Fruit fly (Drosophila melanogaster) whole organism, wandering third instar larva: ENCODE data around the gene CG31913.

Experiments
- CG9705 ChIP-seq: fragments of 200-800 bp; sonication (Bioruptor generic); optimal IDR thresholded peaks from 2 replicates; lab custom pipeline; 2018; ENCODE audit warnings: missing biosample characterization, mild to moderate bottlenecking, missing genetic modification characterization
- Dfd ChIP-seq: fragments of >200 bp; optimal IDR thresholded peaks from 2 replicates; lab custom pipeline; 2017; ENCODE audit warnings: missing biosample characterization, missing genetic modification characterization
- Rel ChIP-seq, 2 experiments: fragments of 200-800 bp; sonication (Bioruptor generic) in 1 of 2; optimal IDR thresholded peaks; 2 replicates in 1 of 2; 3 replicates in 1 of 2; lab custom pipeline; 2016 to 2019; ENCODE audit warnings: mild to moderate bottlenecking in 2 of 2, missing biosample characterization in 2 of 2, missing genetic modification characterization in 2 of 2, moderate library complexity in 1 of 2
- Sp1 ChIP-seq: fragments of 200-800 bp; sonication (Bioruptor generic); optimal IDR thresholded peaks from 3 replicates; lab custom pipeline; 2019; ENCODE audit warnings: missing biosample characterization, mild to moderate bottlenecking, missing genetic modification characterization, moderate library complexity
- Vsx2 ChIP-seq: fragments of 200-300, 225-300 bp; sonication (Bioruptor generic); optimal IDR thresholded peaks from 2 replicates; lab custom pipeline; 2018; ENCODE audit warnings: missing biosample characterization, missing genetic modification characterization; ENCODE audit not compliant: partially characterized antibody
- brk ChIP-seq: fragments of 200-800 bp; sonication (Bioruptor generic); optimal IDR thresholded peaks from 2 replicates; lab custom pipeline; 2016; ENCODE audit warnings: missing biosample characterization, mild to moderate bottlenecking, missing genetic modification characterization
- dmrt93B ChIP-seq: fragments of 200-800 bp; sonication (Bioruptor generic); optimal IDR thresholded peaks from 2 replicates; lab custom pipeline; 2018; ENCODE audit warnings: missing biosample characterization, mild to moderate bottlenecking, missing genetic modification characterization
- h ChIP-seq: fragments of 200-800 bp; sonication (Bioruptor generic); optimal IDR thresholded peaks from 3 replicates; lab custom pipeline; 2016; ENCODE audit warnings: missing biosample characterization, mild to moderate bottlenecking, missing genetic modification characterization
- lola ChIP-seq: fragments of >200 bp; optimal IDR thresholded peaks from 2 replicates; lab custom pipeline; 2017; ENCODE audit warnings: missing biosample characterization, missing genetic modification characterization
- pan ChIP-seq: fragments of >200 bp; optimal IDR thresholded peaks from 2 replicates; lab custom pipeline; 2017
- sage ChIP-seq: fragments of 200-800 bp; sonication (Bioruptor generic); optimal IDR thresholded peaks from 2 replicates; lab custom pipeline; 2016; ENCODE audit warnings: missing biosample characterization, mild to moderate bottlenecking, missing genetic modification characterization
- sv ChIP-seq: fragments of 200-800 bp; sonication (Bioruptor generic); optimal IDR thresholded peaks from 3 replicates; lab custom pipeline; 2016; ENCODE audit warnings: missing biosample characterization, missing genetic modification characterization

DNA sequence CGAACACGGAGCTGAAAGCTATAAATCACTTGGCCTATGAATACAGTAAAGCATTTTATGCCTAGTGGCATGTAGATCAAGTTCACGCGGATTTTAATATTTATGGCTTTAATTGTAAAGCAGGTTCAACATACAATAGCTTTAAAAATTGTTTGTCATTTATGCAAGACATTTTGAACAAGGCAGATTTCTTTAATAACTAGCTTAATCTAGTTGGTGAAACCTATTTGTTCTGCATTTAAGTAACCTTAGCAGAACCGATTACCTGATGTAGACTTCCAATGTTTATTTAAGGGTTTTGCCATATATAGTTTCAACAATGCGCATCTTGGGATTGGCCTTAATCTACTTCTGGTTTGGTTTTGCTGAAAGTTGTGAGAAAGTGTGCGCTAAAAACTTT, 27.4 kb downstream of the CG31913 start, which contains the start of gene CG43307:
- no peak for TF ChIP-seq sv
- no peak for TF ChIP-seq CG9705 (GFP tag; lab: Kevin White, UChicago)
- TF ChIP-seq sage (GFP tag; lab: Kevin White, UChicago), result no peak
- no peak for TF ChIP-seq Rel (GFP tag; optimal IDR thresholded peaks at IDR 0.05; lab: Kevin White, UChicago)
- no peak for TF ChIP-seq Rel (tag; optimal IDR thresholded peaks at IDR 0.05; lab: Kevin White, UChicago)
- TF ChIP-seq Sp1, result no peak
- TF ChIP-seq h, result no peak
- no peak for TF ChIP-seq pan (lab: Kevin White, UChicago)
- TF ChIP-seq Dfd (GFP tag; lab: Kevin White, UChicago), result no peak
- no peak for TF ChIP-seq Vsx2 (GFP tag; lab: Kevin White, UChicago)
- no peak for TF ChIP-seq lola
- TF ChIP-seq brk (GFP tag; lab: Kevin White, UChicago), result no peak
- TF ChIP-seq dmrt93B (GFP tag; lab: Kevin White, UChicago), result no peak
